Worm (Caenorhabditis elegans) whole organism, young adult: ENCODE results near the gene Y116A8C.19.

Experiments used
- B0261.1 ChIP-seq: sonication (generic microtip); optimal IDR thresholded peaks from 2 replicates; lab custom pipeline; 2016; ENCODE audit warnings: mild to moderate bottlenecking, missing genetic modification characterization, moderate library complexity, missing compliant biosample characterization
- C06A6.2 ChIP-seq: fragments of 200-800 bp; sonication (Bioruptor generic); conservative IDR thresholded peaks from 2 replicates; pipeline ENCODE4 v1.3.6; 2022; ENCODE audit warnings: missing genetic modification characterization, missing compliant biosample characterization
- F10E7.11 ChIP-seq: sonication (generic microtip); optimal IDR thresholded peaks from 2 replicates; lab custom pipeline; 2017; ENCODE audit warnings: mild to moderate bottlenecking, missing genetic modification characterization, moderate library complexity, missing compliant biosample characterization
- F22D6.2 ChIP-seq: sonication (generic microtip); optimal IDR thresholded peaks from 2 replicates; lab custom pipeline; 2016; ENCODE audit warnings: mild to moderate bottlenecking, missing genetic modification characterization, missing compliant biosample characterization
- F33H1.4 ChIP-seq: fragments of 200-800 bp; sonication (Bioruptor generic); IDR thresholded peaks from 2 replicates; pipeline ENCODE4 v1.3.6; 2022; ENCODE audit warnings: missing genetic modification reagents, missing genetic modification characterization, missing compliant biosample characterization
- T26A5.8 ChIP-seq: sonication (generic microtip); optimal IDR thresholded peaks from 2 replicates; lab custom pipeline; 2016; ENCODE audit warnings: missing genetic modification characterization, missing compliant biosample characterization
- Y53G8AR.9 ChIP-seq: fragments of 200-800 bp; sonication (Bioruptor generic); conservative IDR thresholded peaks from 2 replicates; pipeline ENCODE4 v1.3.6; 2022; ENCODE audit warnings: missing genetic modification reagents, missing genetic modification characterization, missing compliant biosample characterization
- ZK185.1 ChIP-seq: sonication (generic microtip); optimal IDR thresholded peaks from 2 replicates; lab custom pipeline; 2016; ENCODE audit warnings: mild to moderate bottlenecking, missing genetic modification characterization, missing compliant biosample characterization; ENCODE audit not compliant: poor library complexity, severe bottlenecking
- aptf-3 ChIP-seq: fragments of 200-800 bp; sonication (Bioruptor generic); IDR thresholded peaks from 2 replicates; pipeline ENCODE4 v1.3.6; 2022; ENCODE audit warnings: missing genetic modification characterization, missing compliant biosample characterization
- athp-1 ChIP-seq: sonication (generic microtip); optimal IDR thresholded peaks from 2 replicates; lab custom pipeline; 2017; ENCODE audit warnings: mild to moderate bottlenecking, missing genetic modification characterization, missing compliant biosample characterization
- attf-3 ChIP-seq: fragments of 200-800 bp; sonication (Bioruptor generic); conservative IDR thresholded peaks from 2 replicates; pipeline ENCODE4 v1.3.6; 2022; ENCODE audit warnings: missing genetic modification reagents, missing genetic modification characterization, missing compliant biosample characterization
- cebp-1 ChIP-seq, 2 experiments: fragments of 200-800 bp in 1 of 2; sonication (Bioruptor generic) in 1 of 2; sonication (generic microtip) in 1 of 2; IDR thresholded peaks in 1 of 2; optimal IDR thresholded peaks in 1 of 2; 2 replicates each; pipeline versions ENCODE4 v1.3.6 to Lab custom; 2017 to 2022; ENCODE audit warnings: missing compliant biosample characterization in 2 of 2, missing genetic modification characterization in 2 of 2, mild to moderate bottlenecking in 1 of 2, missing genetic modification reagents in 1 of 2, moderate library complexity in 1 of 2
- ceh-100 ChIP-seq: fragments of 200-800 bp; sonication (Bioruptor generic); IDR thresholded peaks from 2 replicates; pipeline ENCODE4 v1.3.6; 2022; ENCODE audit warnings: missing genetic modification reagents, missing genetic modification characterization, missing compliant biosample characterization
- dpl-1 ChIP-seq: fragments of 150-350 bp; optimal IDR thresholded peaks from 2 replicates; lab custom pipeline; 2014; ENCODE audit warnings: missing biosample characterization, missing genetic modification reagents, missing genetic modification characterization
- egrh-3 ChIP-seq: fragments of 200-800 bp; sonication (Bioruptor generic); IDR thresholded peaks from 2 replicates; pipeline ENCODE4 v1.3.6; 2022; ENCODE audit warnings: missing genetic modification reagents, missing genetic modification characterization, missing compliant biosample characterization
- gei-17 ChIP-seq: fragments of 200-800 bp; sonication (Bioruptor generic); optimal IDR thresholded peaks from 2 replicates; lab custom pipeline; 2018; ENCODE audit warnings: mild to moderate bottlenecking, missing genetic modification characterization, missing compliant biosample characterization
- hlh-26 ChIP-seq: fragments of 200-800 bp; sonication (Bioruptor generic); conservative IDR thresholded peaks from 2 replicates; pipeline ENCODE4 v1.3.6; 2022; ENCODE audit warnings: missing genetic modification reagents, missing genetic modification characterization, missing compliant biosample characterization
- hmg-20 ChIP-seq: fragments of 200-800 bp; sonication (Bioruptor generic); IDR thresholded peaks from 2 replicates; pipeline ENCODE4 v1.3.6; 2022; ENCODE audit warnings: missing genetic modification reagents, missing genetic modification characterization, missing compliant biosample characterization
- hrde-1 ChIP-seq: sonication (generic microtip); optimal IDR thresholded peaks from 2 replicates; lab custom pipeline; 2016; ENCODE audit warnings: missing genetic modification characterization, mild to moderate bottlenecking, missing compliant biosample characterization, moderate library complexity, missing genotype, missing genetic modification reagents, borderline replicate concordance
- let-526 ChIP-seq: fragments of 200-800 bp; sonication (Bioruptor generic); IDR thresholded peaks from 2 replicates; pipeline ENCODE4 v1.3.6; 2022; ENCODE audit warnings: missing genetic modification reagents, missing genetic modification characterization, missing compliant biosample characterization
- lin-26 ChIP-seq: fragments of 200-800 bp; sonication (Bioruptor generic); IDR thresholded peaks from 2 replicates; pipeline ENCODE4 v1.3.6; 2022; ENCODE audit warnings: missing genetic modification reagents, missing genetic modification characterization, missing compliant biosample characterization
- lin-40 ChIP-seq: sonication (generic microtip); optimal IDR thresholded peaks from 2 replicates; lab custom pipeline; 2016; ENCODE audit warnings: missing genetic modification characterization, mild to moderate bottlenecking, missing compliant biosample characterization, missing genotype, missing genetic modification reagents
- lin-54 ChIP-seq: fragments of 200-800 bp; sonication (Bioruptor generic); optimal IDR thresholded peaks from 2 replicates; lab custom pipeline; 2018; ENCODE audit warnings: mild to moderate bottlenecking, missing genetic modification characterization, missing compliant biosample characterization
- madf-3 ChIP-seq: fragments of 200-800 bp; sonication (Bioruptor generic); IDR thresholded peaks from 2 replicates; pipeline ENCODE4 v1.3.6; 2022; ENCODE audit warnings: missing genetic modification reagents, missing genetic modification characterization, missing compliant biosample characterization
- madf-6 ChIP-seq: fragments of 200-800 bp; sonication (Bioruptor generic); IDR thresholded peaks from 2 replicates; pipeline ENCODE4 v1.3.6; 2022; ENCODE audit warnings: missing genetic modification reagents, missing genetic modification characterization, missing compliant biosample characterization
- mcd-1 ChIP-seq: fragments of 200-800 bp; sonication (Bioruptor generic); IDR thresholded peaks from 2 replicates; pipeline ENCODE4 v1.3.6; 2022; ENCODE audit warnings: missing genetic modification reagents, missing genetic modification characterization, missing compliant biosample characterization
- nfya-2 ChIP-seq: fragments of 200-800 bp; sonication (Bioruptor generic); IDR thresholded peaks from 2 replicates; pipeline ENCODE4 v1.3.6; 2022; ENCODE audit warnings: missing genetic modification reagents, missing genetic modification characterization, missing compliant biosample characterization
- nhr-27 ChIP-seq: fragments of 200-800 bp; sonication (Bioruptor generic); optimal IDR thresholded peaks from 2 replicates; lab custom pipeline; 2018; ENCODE audit warnings: mild to moderate bottlenecking, missing genetic modification characterization, moderate library complexity, missing compliant biosample characterization
- pbrm-1 ChIP-seq: fragments of 200-800 bp; sonication (Bioruptor generic); IDR thresholded peaks from 2 replicates; pipeline ENCODE4 v1.3.6; 2022; ENCODE audit warnings: missing genetic modification reagents, missing genetic modification characterization, missing compliant biosample characterization
- rpc-1 ChIP-seq, 2 experiments: fragments of 150-350 bp in 1 of 2; sonication (generic microtip) in 1 of 2; optimal IDR thresholded peaks; 2 replicates each; lab custom pipeline; 2014 to 2018; ENCODE audit warnings: missing biosample characterization in 1 of 2, missing genetic modification characterization in 1 of 2, missing genetic modification reagents in 1 of 2, missing genotype in 1 of 2
- sdz-38 ChIP-seq: sonication (generic microtip); optimal IDR thresholded peaks from 2 replicates; lab custom pipeline; 2016; ENCODE audit warnings: missing genotype, missing genetic modification characterization, missing compliant biosample characterization
- sea-2 ChIP-seq: fragments of 200-800 bp; sonication (Bioruptor generic); IDR thresholded peaks from 2 replicates; pipeline ENCODE4 v1.3.6; 2022; ENCODE audit warnings: missing genetic modification characterization, missing compliant biosample characterization
- snpc-3.4 ChIP-seq: sonication (generic microtip); optimal IDR thresholded peaks from 2 replicates; lab custom pipeline; 2017; ENCODE audit warnings: missing genetic modification characterization, mild to moderate bottlenecking, missing compliant biosample characterization, antibody characterized with exemption, moderate library complexity, missing genotype, missing genetic modification reagents
- sptf-2 ChIP-seq: fragments of 200-800 bp; sonication (Bioruptor generic); optimal IDR thresholded peaks from 2 replicates; lab custom pipeline; 2018; ENCODE audit warnings: mild to moderate bottlenecking, missing genetic modification characterization, missing compliant biosample characterization
- tbp1 ChIP-seq: fragments of 200-800 bp; sonication (Bioruptor generic); optimal IDR thresholded peaks from 2 replicates; lab custom pipeline; 2018; ENCODE audit warnings: mild to moderate bottlenecking, missing genetic modification characterization, missing compliant biosample characterization
- tlf-1 ChIP-seq: fragments of 200-800 bp; sonication (Bioruptor generic); optimal IDR thresholded peaks from 2 replicates; lab custom pipeline; 2018; ENCODE audit warnings: mild to moderate bottlenecking, missing genetic modification characterization, missing compliant biosample characterization
- xnd-1 ChIP-seq: sonication (generic microtip); optimal IDR thresholded peaks from 2 replicates; lab custom pipeline; 2016; ENCODE audit warnings: missing genotype, missing genetic modification reagents, missing genetic modification characterization, missing compliant biosample characterization
- zfh-2 ChIP-seq: fragments of 200-800 bp; sonication (Bioruptor generic); conservative IDR thresholded peaks from 2 replicates; pipeline ENCODE4 v1.3.6; 2022; ENCODE audit warnings: missing genetic modification reagents, missing genetic modification characterization, missing compliant biosample characterization
- ztf-25 ChIP-seq: fragments of 200-800 bp; sonication (Bioruptor generic); IDR thresholded peaks from 2 replicates; pipeline ENCODE4 v1.3.6; 2022; ENCODE audit warnings: missing genetic modification reagents, missing genetic modification characterization, missing compliant biosample characterization
- ztf-3 ChIP-seq: fragments of 200-800 bp; sonication (Bioruptor generic); optimal IDR thresholded peaks from 2 replicates; lab custom pipeline; 2018; ENCODE audit warnings: mild to moderate bottlenecking, missing genetic modification characterization, missing compliant biosample characterization

The Y116A8C.19 gene

ce11 chrIV:17088849-17089248 is 49.4 kb upstream of the Y116A8C.19 start, which contains the start of gene Y116A8C.43 (continued):
- TF ChIP-seq egrh-3 (GFP tag; lab: Robert Waterston, UW): no peak
- TF ChIP-seq sdz-38 (tag; lab: Kevin White, UChicago): no peak
- peak; percentile 8 for TF ChIP-seq nhr-27 (tag; lab: Kevin White, UChicago)
- TF ChIP-seq sptf-2 (GFP tag; lab: Kevin White, UChicago): no peak
- no peak for TF ChIP-seq zfh-2 (GFP tag; lab: Robert Waterston, UW)
- no peak for TF ChIP-seq cebp-1 (GFP tag; IDR thresholded peaks at IDR 0.05; lab: Robert Waterston, UW)
- TF ChIP-seq cebp-1 (tag; optimal IDR thresholded peaks at IDR 0.05; lab: Kevin White, UChicago): peak; percentile 12
- no peak for TF ChIP-seq T26A5.8 (tag; lab: Kevin White, UChicago)
- TF ChIP-seq F33H1.4 (GFP tag; lab: Robert Waterston, UW): no peak
- no peak for TF ChIP-seq lin-40 (tag; lab: Kevin White, UChicago)
- no peak for TF ChIP-seq mcd-1 (GFP tag; lab: Robert Waterston, UW)
- peak; percentile 76 for TF ChIP-seq Y53G8AR.9
- TF ChIP-seq hrde-1 (tag; lab: Kevin White, UChicago): peak; percentile 67
- no peak for TF ChIP-seq ZK185.1 (tag; lab: Kevin White, UChicago)
- no peak for TF ChIP-seq C06A6.2 (GFP tag; lab: Robert Waterston, UW)
- TF ChIP-seq pbrm-1 (GFP tag; lab: Robert Waterston, UW): no peak
- no peak for TF ChIP-seq rpc-1 (optimal IDR thresholded peaks at IDR 0.05; lab: Kevin White, UChicago)
- no peak for TF ChIP-seq rpc-1 (tag; optimal IDR thresholded peaks at IDR 0.05; lab: Kevin White, UChicago)
- peak; percentile 39; the same call in 1 of the 2 replicates for TF ChIP-seq madf-6 (GFP tag; lab: Robert Waterston, UW)
- TF ChIP-seq B0261.1 (tag; lab: Kevin White, UChicago): no peak
- no peak for TF ChIP-seq lin-26 (GFP tag; lab: Robert Waterston, UW)
- no peak for TF ChIP-seq F22D6.2 (tag; lab: Kevin White, UChicago)
- TF ChIP-seq hlh-26 (GFP tag; lab: Robert Waterston, UW): 0 out of 2 replicates have a peak, but pooled peaks have one; percentile 29
- TF ChIP-seq attf-3 (GFP tag; lab: Robert Waterston, UW): no peak
- no peak for TF ChIP-seq dpl-1 (GFP tag; lab: Kevin White, UChicago)
- TF ChIP-seq gei-17: no peak
- TF ChIP-seq F10E7.11 (tag; lab: Kevin White, UChicago): peak; percentile 5
- peak; percentile 7 for TF ChIP-seq lin-54
- peak; percentile 26 for TF ChIP-seq ceh-100
- TF ChIP-seq athp-1 (tag; lab: Kevin White, UChicago): peak; percentile 63
- no peak for TF ChIP-seq sea-2 (GFP tag; lab: Robert Waterston, UW)
- 0 out of 2 replicates have a peak, but pooled peaks have one; percentile 10 for TF ChIP-seq ztf-25
- no peak for TF ChIP-seq let-526 (GFP tag; lab: Robert Waterston, UW)
- TF ChIP-seq madf-3: 0 out of 2 replicates have a peak, but pooled peaks have one; percentile 59
- peak; percentile 44 for TF ChIP-seq tbp1 (GFP tag; lab: Kevin White, UChicago)
- no peak for TF ChIP-seq ztf-3 (GFP tag; lab: Kevin White, UChicago)
- no peak for TF ChIP-seq aptf-3 (GFP tag; lab: Robert Waterston, UW)
- TF ChIP-seq xnd-1 (tag; lab: Kevin White, UChicago): no peak
- TF ChIP-seq snpc-3.4 (tag; lab: Kevin White, UChicago): no peak
- TF ChIP-seq nfya-2 (GFP tag; lab: Robert Waterston, UW): no peak
- TF ChIP-seq tlf-1: peak; percentile 43
- TF ChIP-seq hmg-20 (GFP tag; lab: Robert Waterston, UW): no peak
